Worm (Caenorhabditis elegans) whole organism, L1 larva: Measurements from ENCODE around the gene F13C5.2.

Source experiments
- C04F5.9 ChIP-seq: sonication (generic microtip); optimal IDR thresholded peaks from 2 replicates; lab custom pipeline; 2016; ENCODE audit warnings: missing genetic modification characterization, missing compliant biosample characterization
- aha-1 ChIP-seq: fragments of 150-350 bp; optimal IDR thresholded peaks from 2 replicates; lab custom pipeline; 2014; ENCODE audit warnings: missing biosample characterization, missing genetic modification characterization
- alr-1 ChIP-seq: fragments of 200-800 bp; sonication (Bioruptor generic); optimal IDR thresholded peaks from 2 replicates; lab custom pipeline; 2018; ENCODE audit warnings: borderline replicate concordance, mild to moderate bottlenecking, missing genetic modification characterization, missing compliant biosample characterization
- ama-1 ChIP-seq: fragments of 150-350 bp; optimal IDR thresholded peaks from 2 replicates; lab custom pipeline; 2014
- blmp-1 ChIP-seq: fragments of 150-350 bp; optimal IDR thresholded peaks from 2 replicates; lab custom pipeline; 2014; ENCODE audit warnings: missing biosample characterization, missing genetic modification characterization
- ceh-8 ChIP-seq: fragments of 200-800 bp; sonication (Bioruptor generic); optimal IDR thresholded peaks from 2 replicates; lab custom pipeline; 2018; ENCODE audit warnings: mild to moderate bottlenecking, missing genetic modification characterization, moderate library complexity, missing compliant biosample characterization
- ceh-88 ChIP-seq: fragments of 200-800 bp; sonication (Bioruptor generic); IDR thresholded peaks from 2 replicates; pipeline ENCODE4 v1.3.6; 2022; ENCODE audit warnings: missing genetic modification characterization, missing compliant biosample characterization
- ceh-90 ChIP-seq: sonication (generic microtip); optimal IDR thresholded peaks from 2 replicates; lab custom pipeline; 2016; ENCODE audit warnings: missing genetic modification characterization, missing compliant biosample characterization
- dpl-1 ChIP-seq, 3 experiments: fragments of 150-350 bp in 2 of 3; sonication (generic microtip) in 1 of 3; optimal IDR thresholded peaks; 2 replicates each; lab custom pipeline; 2014 to 2017; ENCODE audit warnings: missing biosample characterization in 3 of 3, missing genetic modification characterization in 3 of 3, missing genetic modification reagents in 3 of 3
- efl-1 ChIP-seq, 4 experiments: fragments of 150-350 bp; optimal IDR thresholded peaks in 3 of 4; peaks in 1 of 4; 1 replicate in 1 of 4; 2 replicates in 3 of 4; lab custom pipeline; 2014; ENCODE audit warnings: missing biosample characterization in 2 of 4, missing genetic modification characterization in 2 of 4, missing genetic modification reagents in 2 of 4
- efl-3 ChIP-seq: fragments of 200-800 bp; sonication (Bioruptor generic); optimal IDR thresholded peaks from 2 replicates; lab custom pipeline; 2018; ENCODE audit warnings: mild to moderate bottlenecking, missing genetic modification characterization, missing compliant biosample characterization
- egl-13 ChIP-seq: sonication (generic microtip); optimal IDR thresholded peaks from 2 replicates; lab custom pipeline; 2016; ENCODE audit warnings: missing genotype, missing genetic modification reagents, missing genetic modification characterization, missing compliant biosample characterization
- elt-2 ChIP-seq: sonication (generic microtip); optimal IDR thresholded peaks from 2 replicates; lab custom pipeline; 2016; ENCODE audit warnings: missing genetic modification characterization, mild to moderate bottlenecking, inconsistent platforms, missing compliant biosample characterization, missing genetic modification reagents
- fkh-10 ChIP-seq: sonication (generic microtip); optimal IDR thresholded peaks from 2 replicates; lab custom pipeline; 2017; ENCODE audit warnings: missing biosample characterization, missing genetic modification reagents, missing genetic modification characterization
- fos-1 ChIP-seq: fragments of 150-350 bp; optimal IDR thresholded peaks from 2 replicates; lab custom pipeline; 2014; ENCODE audit warnings: missing biosample characterization, missing genetic modification characterization
- hlh-4 ChIP-seq: sonication (generic microtip); optimal IDR thresholded peaks from 2 replicates; lab custom pipeline; 2016; ENCODE audit warnings: mild to moderate bottlenecking, missing genetic modification characterization, missing compliant biosample characterization
- hpl-2 ChIP-seq: fragments of 150-350 bp; optimal IDR thresholded peaks from 2 replicates; lab custom pipeline; 2014; ENCODE audit warnings: missing biosample characterization, missing genetic modification reagents, missing genetic modification characterization
- irx-1 ChIP-seq: sonication (generic microtip); optimal IDR thresholded peaks from 2 replicates; lab custom pipeline; 2016; ENCODE audit warnings: missing genetic modification characterization, missing compliant biosample characterization
- lin-15B ChIP-seq: fragments of 150-350 bp; sonication (generic microtip); optimal IDR thresholded peaks from 3 replicates; lab custom pipeline; 2014; ENCODE audit warnings: missing biosample characterization, missing genetic modification characterization
- mab-9 ChIP-seq: fragments of 200-800 bp; sonication (Bioruptor generic); IDR thresholded peaks from 2 replicates; pipeline ENCODE4 v1.3.6; 2022; ENCODE audit warnings: missing genetic modification reagents, missing genetic modification characterization, missing compliant biosample characterization
- mep-1 ChIP-seq: fragments of 150-350 bp; optimal IDR thresholded peaks from 2 replicates; lab custom pipeline; 2014; ENCODE audit warnings: missing biosample characterization, missing genetic modification characterization
- nhr-11 ChIP-seq: fragments of 150-350 bp; optimal IDR thresholded peaks from 2 replicates; lab custom pipeline; 2014; ENCODE audit warnings: missing biosample characterization, missing genetic modification characterization
- nhr-20 ChIP-seq: sonication (generic microtip); optimal IDR thresholded peaks from 2 replicates; lab custom pipeline; 2016; ENCODE audit warnings: mild to moderate bottlenecking, missing genetic modification characterization, missing compliant biosample characterization
- nhr-28 ChIP-seq: fragments of 150-350 bp; optimal IDR thresholded peaks from 2 replicates; lab custom pipeline; 2014; ENCODE audit warnings: missing biosample characterization, missing genetic modification characterization
- nhr-76 ChIP-seq: sonication (generic microtip); optimal IDR thresholded peaks from 2 replicates; lab custom pipeline; 2017; ENCODE audit warnings: missing biosample characterization, missing genetic modification characterization
- nhr-84 ChIP-seq: sonication (generic microtip); optimal IDR thresholded peaks from 2 replicates; lab custom pipeline; 2017; ENCODE audit warnings: missing biosample characterization, missing genetic modification characterization
- pag-3 ChIP-seq: sonication (generic microtip); optimal IDR thresholded peaks from 2 replicates; lab custom pipeline; 2017; ENCODE audit warnings: missing genetic modification characterization, mild to moderate bottlenecking, missing compliant biosample characterization, antibody characterized with exemption, borderline replicate concordance; ENCODE audit not compliant: insufficient read depth
- pax-3 ChIP-seq: fragments of 200-800 bp; sonication (Bioruptor generic); optimal IDR thresholded peaks from 2 replicates; lab custom pipeline; 2018; ENCODE audit warnings: mild to moderate bottlenecking, missing genetic modification characterization, moderate library complexity, missing compliant biosample characterization
- rnt-1 ChIP-seq: sonication (generic microtip); optimal IDR thresholded peaks from 2 replicates; lab custom pipeline; 2016; ENCODE audit warnings: mild to moderate bottlenecking, missing genetic modification characterization, moderate library complexity, missing compliant biosample characterization
- skn-1 ChIP-seq: fragments of 150-350 bp; optimal IDR thresholded peaks from 2 replicates; lab custom pipeline; 2014; ENCODE audit warnings: missing biosample characterization, missing genetic modification characterization
- snpc-4 ChIP-seq: fragments of 150-350 bp; optimal IDR thresholded peaks from 2 replicates; lab custom pipeline; 2014; ENCODE audit warnings: missing biosample characterization, missing genetic modification characterization
- sox-4 ChIP-seq: sonication (generic microtip); optimal IDR thresholded peaks from 2 replicates; lab custom pipeline; 2016; ENCODE audit warnings: missing genetic modification characterization, missing compliant biosample characterization
- sup-37 ChIP-seq: fragments of 200-800 bp; sonication (Bioruptor generic); optimal IDR thresholded peaks from 2 replicates; lab custom pipeline; 2018; ENCODE audit warnings: mild to moderate bottlenecking, missing genetic modification characterization, missing compliant biosample characterization
- swsn-7 ChIP-seq: sonication (generic microtip); optimal IDR thresholded peaks from 2 replicates; lab custom pipeline; 2016; ENCODE audit warnings: missing genetic modification characterization, missing compliant biosample characterization
- tbx-2 ChIP-seq: sonication (generic microtip); optimal IDR thresholded peaks from 2 replicates; lab custom pipeline; 2016; ENCODE audit warnings: missing genetic modification characterization, missing compliant biosample characterization
- unc-30 ChIP-seq: sonication (generic microtip); optimal IDR thresholded peaks from 2 replicates; lab custom pipeline; 2017; ENCODE audit warnings: missing biosample characterization, missing genetic modification characterization
- unc-62 ChIP-seq: fragments of 150-350 bp; optimal IDR thresholded peaks from 2 replicates; lab custom pipeline; 2014; ENCODE audit warnings: missing biosample characterization, missing genetic modification reagents, missing genetic modification characterization
- unc-98 ChIP-seq: fragments of 200-800 bp; sonication (Bioruptor generic); IDR thresholded peaks from 2 replicates; pipeline ENCODE4 v1.3.6; 2022; ENCODE audit warnings: missing genetic modification characterization, missing compliant biosample characterization
- vab-15 ChIP-seq: sonication (generic microtip); optimal IDR thresholded peaks from 2 replicates; lab custom pipeline; 2017; ENCODE audit warnings: missing genotype, mild to moderate bottlenecking, missing genetic modification characterization, missing compliant biosample characterization
- xbp-1 ChIP-seq: sonication (generic microtip); optimal IDR thresholded peaks from 2 replicates; lab custom pipeline; 2016; ENCODE audit warnings: missing genetic modification characterization, missing compliant biosample characterization
- ztf-4 ChIP-seq: fragments of 150-350 bp; optimal IDR thresholded peaks from 2 replicates; lab custom pipeline; 2014; ENCODE audit warnings: missing biosample characterization, missing genetic modification characterization

Gene F13C5.2

DNA sequence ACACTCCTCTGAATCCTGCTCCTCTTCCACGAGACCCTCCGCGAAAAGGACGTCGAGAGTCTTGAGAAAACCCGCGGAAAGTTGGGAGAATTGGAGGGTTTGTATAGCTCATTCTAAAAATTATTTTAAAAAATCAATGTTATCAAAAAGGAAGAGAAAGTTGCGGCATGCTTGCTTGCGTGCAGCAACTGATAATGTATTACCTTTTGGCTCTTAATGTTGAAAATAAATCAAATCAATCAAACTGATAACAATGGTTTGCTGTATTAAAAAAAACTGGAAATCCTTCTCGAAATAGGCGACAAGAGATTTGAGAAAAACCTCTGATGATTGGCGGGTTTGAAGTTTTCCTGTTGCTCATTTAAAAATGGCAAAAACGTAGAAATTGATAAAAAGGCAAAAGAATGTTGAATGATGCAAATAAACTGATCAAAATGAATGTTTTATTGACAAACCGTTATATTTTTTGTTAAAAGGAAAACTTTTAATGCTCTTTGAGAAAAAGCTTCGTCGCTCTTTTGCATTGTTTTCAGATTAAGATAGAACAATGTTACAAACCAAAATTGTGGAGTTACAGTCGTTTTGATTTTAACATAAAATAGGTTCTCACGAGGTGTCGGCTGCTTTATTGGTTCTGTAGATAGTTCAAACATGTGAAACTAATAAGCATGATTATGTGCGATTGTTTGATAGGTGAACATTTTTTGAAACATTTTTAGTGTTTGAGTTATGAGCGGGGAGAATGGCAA lies 38.5 kb upstream of the F13C5.2 start:
- TF ChIP-seq elt-2 (tag; lab: Kevin White, UChicago) = peak; percentile 66
- TF ChIP-seq efl-3 (GFP tag; lab: Kevin White, UChicago) = no peak

DNA sequence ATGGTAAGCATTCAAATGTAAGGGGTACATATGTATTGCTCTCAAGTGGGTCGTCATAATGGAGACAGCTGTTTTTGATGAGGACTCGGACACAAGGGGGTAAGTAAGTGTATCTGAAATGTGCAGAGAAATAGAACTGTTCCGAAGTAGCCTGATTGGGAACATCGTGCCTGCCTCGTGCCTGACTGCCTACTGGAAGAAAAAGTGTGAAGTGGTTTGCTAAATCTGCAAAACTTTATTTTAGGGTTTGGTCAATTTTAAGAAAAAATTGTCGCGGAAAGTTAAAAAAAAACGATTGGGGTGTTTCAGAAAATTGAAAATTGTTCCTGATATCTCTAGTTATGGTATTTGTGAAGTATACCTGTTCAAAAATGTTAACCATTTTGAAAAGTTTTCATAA lies 36.6 kb upstream of the F13C5.2 start, which contains the start of gene hlh-19:
hlh-19 (minus strand) TSS at position 101 of the 400 bp plus-strand sequence.
- TF ChIP-seq C04F5.9 (tag; lab: Kevin White, UChicago) (no peak), ceh-88 (GFP tag; lab: Robert Waterston, UW) (no peak), sup-37 (no peak), pax-3 (tag; lab: Kevin White, UChicago) (no peak)

DNA sequence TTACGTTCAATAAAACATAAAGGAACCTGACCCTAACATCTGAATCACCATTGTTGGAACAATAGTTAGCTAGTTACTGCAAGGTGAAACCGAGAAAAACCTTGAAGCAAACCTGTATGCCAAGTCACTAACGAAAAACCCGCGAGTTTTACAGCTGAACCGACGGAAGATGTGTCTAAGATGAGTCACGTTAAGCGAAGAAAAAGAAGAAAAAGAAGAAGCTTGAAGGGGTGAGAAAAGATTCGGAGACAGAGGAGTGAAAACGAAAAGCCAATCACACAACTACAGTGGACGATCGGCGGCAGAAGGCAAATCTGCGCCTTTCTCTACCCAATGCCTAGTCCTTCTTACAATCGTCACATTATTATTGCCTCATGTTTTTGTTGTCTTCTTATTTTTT lies 35.9 kb upstream of the F13C5.2 start, which contains the start of gene nas-38:
nas-38 (plus strand) TSS at position 301 of the 400 bp plus-strand sequence.
- TF ChIP-seq unc-98 = no peak
- no peak for TF ChIP-seq rnt-1 (tag; lab: Kevin White, UChicago)
- TF ChIP-seq pag-3 (tag; lab: Kevin White, UChicago) = no peak
- TF ChIP-seq fkh-10 = no peak
- TF ChIP-seq ama-1 (lab: Kevin White, UChicago) = no peak

DNA sequence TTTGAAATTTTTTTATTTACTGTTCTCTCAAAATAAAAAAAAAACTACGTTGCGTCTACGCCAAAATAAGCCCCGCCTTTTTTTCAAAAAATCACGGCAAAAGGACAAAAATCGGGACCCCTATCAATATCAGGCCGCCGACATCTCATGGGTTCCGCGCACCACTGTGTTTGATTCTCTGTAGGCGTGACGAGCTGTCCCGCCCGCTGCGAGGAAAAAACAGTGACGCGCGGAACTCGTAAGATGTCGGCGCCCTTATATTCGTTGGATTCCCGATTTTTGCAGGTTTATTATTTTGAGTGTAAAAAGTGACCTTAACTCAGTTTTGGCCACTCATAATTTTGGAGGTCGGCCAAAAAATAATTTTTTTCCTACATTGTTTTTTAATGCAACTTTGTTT lies 22.4 kb upstream of the F13C5.2 start:
- TF ChIP-seq tbx-2 (no peak), snpc-4 (tag; lab: Kevin White, UChicago) (peak; percentile 42)

DNA sequence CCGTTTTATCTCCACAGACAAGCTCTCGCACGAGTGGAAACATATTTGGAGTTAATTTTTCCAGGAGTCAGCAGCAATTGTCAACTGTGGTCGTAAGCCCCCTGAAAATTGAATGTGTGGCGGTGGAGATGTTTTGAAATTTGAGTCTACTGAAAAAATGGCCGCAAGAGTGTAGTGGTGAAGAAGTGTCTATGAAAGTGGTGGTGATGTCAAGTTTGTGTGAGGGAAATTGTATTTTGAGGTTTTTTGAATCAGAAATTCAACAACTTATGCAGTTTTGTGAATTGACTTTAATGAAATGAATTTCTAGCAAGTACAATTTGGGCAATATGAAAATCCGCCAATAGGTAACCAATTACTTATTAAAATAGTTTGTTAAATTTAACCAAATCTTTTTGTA lies 21.2 kb upstream of the F13C5.2 start, which contains the start of gene mrp-2:
mrp-2 (minus strand) TSS at position 101 of the 400 bp plus-strand sequence.
- TF ChIP-seq efl-1 (optimal IDR thresholded peaks at IDR 0.05; lab: Kevin White, UChicago) = no peak
- peak in 1 of 2 experiments; percentile 53 for TF ChIP-seq efl-1 (GFP tag; optimal IDR thresholded peaks at IDR 0.05 in 1 of 2; lab: Kevin White, UChicago)
- TF ChIP-seq nhr-76 (tag; lab: Kevin White, UChicago) = no peak
- no peak for TF ChIP-seq ceh-90 (tag; lab: Kevin White, UChicago)
- no peak for TF ChIP-seq unc-62 (GFP tag; lab: Kevin White, UChicago)
- no peak for TF ChIP-seq aha-1 (tag; lab: Kevin White, UChicago)
- no peak for TF ChIP-seq blmp-1

DNA sequence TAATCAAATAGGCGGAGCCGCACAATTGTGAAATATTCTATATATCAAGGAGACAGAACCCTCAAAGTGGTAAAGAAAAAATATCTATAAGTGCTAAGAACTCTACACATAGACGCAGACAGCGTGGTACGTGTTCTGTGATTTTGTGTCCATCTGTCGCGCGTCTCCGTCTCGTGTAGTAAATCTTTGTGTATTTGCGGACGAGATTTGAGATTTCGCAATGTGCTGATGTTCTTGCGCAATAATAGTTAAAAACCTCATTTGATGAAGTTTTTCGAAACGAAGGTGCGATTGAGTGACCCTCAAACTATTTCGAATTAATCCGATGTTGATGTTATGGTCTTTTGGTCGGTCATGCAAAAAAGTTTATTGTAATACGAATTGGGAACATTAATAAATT lies 20.5 kb upstream of the F13C5.2 start:
- TF ChIP-seq ceh-90 (tag; lab: Kevin White, UChicago) = peak; percentile 18
- TF ChIP-seq nhr-20 (tag; lab: Kevin White, UChicago) = peak; percentile 51
- peak; percentile 15 for TF ChIP-seq egl-13
- TF ChIP-seq pag-3 (tag; lab: Kevin White, UChicago) = no peak
- no peak for TF ChIP-seq mab-9 (GFP tag; lab: Robert Waterston, UW)
- TF ChIP-seq alr-1 (tag; lab: Kevin White, UChicago) = no peak
- peak; percentile 52 for TF ChIP-seq swsn-7 (tag; lab: Kevin White, UChicago)
- no peak for TF ChIP-seq ceh-8
- TF ChIP-seq ama-1 (lab: Kevin White, UChicago) = no peak
- TF ChIP-seq dpl-1 (GFP tag; optimal IDR thresholded peaks at IDR 0.05; lab: Kevin White, UChicago) = peak; percentile 8 to 38 (median 27)
- no peak for TF ChIP-seq blmp-1
- TF ChIP-seq lin-15B = no peak
- no peak for TF ChIP-seq vab-15
- TF ChIP-seq nhr-28 (tag; lab: Kevin White, UChicago) = no peak
- peak; percentile 43 for TF ChIP-seq irx-1 (tag; lab: Kevin White, UChicago)
- no peak for TF ChIP-seq hpl-2
- TF ChIP-seq nhr-84 (tag; lab: Kevin White, UChicago) = no peak
- TF ChIP-seq snpc-4 (tag; lab: Kevin White, UChicago) = peak; percentile 29
- TF ChIP-seq fos-1 = peak; percentile 40
- TF ChIP-seq nhr-11 (tag; lab: Kevin White, UChicago) = no peak
- TF ChIP-seq unc-30 (tag; lab: Kevin White, UChicago) = no peak
- no peak for TF ChIP-seq hlh-4
- TF ChIP-seq aha-1 (tag; lab: Kevin White, UChicago) = no peak
- peak; percentile 59 for TF ChIP-seq mep-1 (tag; lab: Kevin White, UChicago)
- TF ChIP-seq sox-4 (tag; lab: Kevin White, UChicago) = no peak
- TF ChIP-seq unc-98 = no peak
- TF ChIP-seq ztf-4 (tag; lab: Kevin White, UChicago) = no peak
- TF ChIP-seq xbp-1 (tag; lab: Kevin White, UChicago) = peak; percentile 22
- no peak for TF ChIP-seq sup-37
- peak; percentile 99 for TF ChIP-seq skn-1 (tag; lab: Kevin White, UChicago)
